Worm (Caenorhabditis elegans): ENCODE data around the gene col-128.

DNA sequence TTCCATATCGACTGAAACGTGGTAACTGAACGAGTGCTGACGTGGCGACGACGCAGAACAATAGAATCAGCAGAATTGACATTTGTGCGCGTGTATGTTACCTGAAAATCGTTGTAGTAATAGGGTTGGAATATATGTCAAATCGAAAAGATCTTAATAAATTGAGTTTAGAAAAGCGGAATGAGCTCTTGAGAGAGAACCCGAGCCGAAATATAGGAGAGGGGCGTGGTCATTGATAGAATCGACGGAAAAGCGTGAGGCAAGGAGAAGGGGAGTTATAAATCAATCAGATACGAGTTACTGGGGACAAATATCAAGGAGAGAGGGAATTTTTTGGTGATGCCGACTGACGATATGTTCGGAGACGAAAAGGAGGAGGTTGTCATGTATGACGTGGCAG is 41.1 kb downstream of the col-128 start, which contains the start of gene M04B2.6:
- TF ChIP-seq elt-3 (tag; optimal IDR thresholded peaks at IDR 0.05) (no peak), lin-13 (tag; optimal IDR thresholded peaks at IDR 0.05) (no peak)

All from whole organism, mixed stage, embryonic.